Worm (Caenorhabditis elegans): ENCODE results near the gene C33G3.6.

C33G3.6 gene

ce11 chrX:14053754-14054153 lies 30.4 kb downstream of the C33G3.6 start:
- TF ChIP-seq aha-1 (tag) (peak; percentile 63), dve-1 (tag; optimal IDR thresholded peaks at IDR 0.05; ENCODE audit: insufficient read depth) (no peak), unc-62 (GFP tag; optimal IDR thresholded peaks at IDR 0.05 in 1 of 2) (peak in 1 of 2 experiments; percentile 93), unc-62 (tag; optimal IDR thresholded peaks at IDR 0.05) (no peak), nhr-76 (tag; optimal IDR thresholded peaks at IDR 0.05) (no peak), F49E8.2 (tag; optimal IDR thresholded peaks at IDR 0.05; ENCODE audit: borderline replicate concordance) (no peak), lin-15B (tag; optimal IDR thresholded peaks at IDR 0.05) (no peak), dmd-8 (GFP tag; IDR thresholded peaks at IDR 0.05) (0 out of 2 replicates have a peak, but pooled peaks have one; percentile 5), nhr-77 (tag; optimal IDR thresholded peaks at IDR 0.05) (no peak), D1046.2 (GFP tag; IDR thresholded peaks at IDR 0.05) (no peak), egl-27 (tag; optimal IDR thresholded peaks at IDR 0.05) (no peak), F10B5.3 (tag; optimal IDR thresholded peaks at IDR 0.05) (no peak), ZK337.2 (GFP tag; IDR thresholded peaks at IDR 0.05) (no peak), T26A8.4 (GFP tag; IDR thresholded peaks at IDR 0.05) (no peak), zfp-3 (GFP tag; conservative IDR thresholded peaks at IDR 0.05) (no peak), daf-16 (GFP tag; optimal IDR thresholded peaks at IDR 0.05) (no peak), daf-16 (tag; optimal IDR thresholded peaks at IDR 0.05) (no peak), pha-4 (GFP tag; IDR thresholded peaks at IDR 0.05) (no peak), pha-4 (tag; optimal IDR thresholded peaks at IDR 0.05) (no peak), hif-1 (tag; optimal IDR thresholded peaks at IDR 0.05) (no peak), attf-4 (tag; optimal IDR thresholded peaks at IDR 0.05) (no peak), T20F7.1 (GFP tag; optimal IDR thresholded peaks at IDR 0.05) (no peak), nhr-237 (tag; optimal IDR thresholded peaks at IDR 0.05) (no peak), F26F4.8 (GFP tag; conservative IDR thresholded peaks at IDR 0.05) (no peak), tag-97 (GFP tag; IDR thresholded peaks at IDR 0.05) (no peak), unc-39 (tag; optimal IDR thresholded peaks at IDR 0.05) (no peak), arid-1 (GFP tag; conservative IDR thresholded peaks at IDR 0.05) (no peak), ceh-44 (GFP tag; IDR thresholded peaks at IDR 0.05) (no peak)

- TF ChIP-seq pqm-1 (tag; optimal IDR thresholded peaks at IDR 0.05), result no peak
- TF ChIP-seq vab-7 (GFP tag; IDR thresholded peaks at IDR 0.05), result no peak
- TF ChIP-seq unc-62 (GFP tag; optimal IDR thresholded peaks at IDR 0.05 in 1 of 2), result no peak
- no peak for TF ChIP-seq unc-62 (tag; optimal IDR thresholded peaks at IDR 0.05)
- TF ChIP-seq zip-11 (GFP tag; IDR thresholded peaks at IDR 0.05), result no peak
- no peak for TF ChIP-seq T26A8.4 (GFP tag; IDR thresholded peaks at IDR 0.05)
- TF ChIP-seq arid-1 (GFP tag; conservative IDR thresholded peaks at IDR 0.05), result no peak
- TF ChIP-seq dpl-1 (GFP tag; optimal IDR thresholded peaks at IDR 0.05), result no peak
- TF ChIP-seq mes-2 (tag; optimal IDR thresholded peaks at IDR 0.05; ENCODE audit: poor library complexity, severe bottlenecking), result no peak
- no peak for TF ChIP-seq nhr-11 (tag; optimal IDR thresholded peaks at IDR 0.05)
Measured at ce11 chrX:14049235-14049634, 34.9 kb downstream of the C33G3.6 start, which contains the start of gene dyc-1. dyc-1 (plus strand) TSS chrX:14049535.

- TF ChIP-seq unc-62 (GFP tag; optimal IDR thresholded peaks at IDR 0.05 in 1 of 2) (peak in 1 of 2 experiments; percentile 8), unc-62 (tag; optimal IDR thresholded peaks at IDR 0.05) (no peak), fkh-10 (GFP tag; optimal IDR thresholded peaks at IDR 0.05) (peak; percentile 81), jun-1 (tag; optimal IDR thresholded peaks at IDR 0.05) (no peak), zfp-2 (tag; optimal IDR thresholded peaks at IDR 0.05) (no peak), ctbp-1 (GFP tag; IDR thresholded peaks at IDR 0.05) (peak; percentile 58; the same call in 1 of the 2 replicates)
Measured at ce11 chrX:14047609-14048008, 36.5 kb downstream of the C33G3.6 start.

ce11 chrX:14044362-14044761 lies 39.8 kb downstream of the C33G3.6 start:
- TF ChIP-seq unc-62 (GFP tag; optimal IDR thresholded peaks at IDR 0.05 in 1 of 2) (peak in 1 of 2 experiments; percentile 80), unc-62 (tag; optimal IDR thresholded peaks at IDR 0.05) (no peak), hlh-11 (tag; optimal IDR thresholded peaks at IDR 0.05) (peak; percentile 12), aha-1 (tag) (peak; percentile 51), nhr-11 (tag; optimal IDR thresholded peaks at IDR 0.05) (peak; percentile 25), F10B5.3 (tag; optimal IDR thresholded peaks at IDR 0.05) (no peak), ceh-20 (GFP tag; IDR thresholded peaks at IDR 0.05) (peak; percentile 68), set-16 (GFP tag; IDR thresholded peaks at IDR 0.05) (peak; percentile 46), hlh-30 (tag; optimal IDR thresholded peaks at IDR 0.05; ENCODE audit: insufficient read depth) (peak; percentile 16), daf-12 (tag; optimal IDR thresholded peaks at IDR 0.05) (no peak)

Data from whole organism, L4 larva.